Worm (Caenorhabditis elegans): Measurements from ENCODE around the gene K12H6.9.

- TF ChIP-seq snpc-4 (tag; optimal IDR thresholded peaks at IDR 0.05) (no peak), pha-4 (tag; optimal IDR thresholded peaks at IDR 0.05) (no peak), elt-1 (tag; optimal IDR thresholded peaks at IDR 0.05) (no peak), fos-1 (tag; optimal IDR thresholded peaks at IDR 0.05) (no peak), jun-1 (tag; optimal IDR thresholded peaks at IDR 0.05) (no peak), daf-12 (tag; optimal IDR thresholded peaks at IDR 0.05) (no peak), R02D3.7 (tag; optimal IDR thresholded peaks at IDR 0.05) (no peak), elt-2 (tag; optimal IDR thresholded peaks at IDR 0.05) (no peak)
Observed at ce11 chrII:2865355-2865754, 41.2 kb downstream of the K12H6.9 start.

Measured in whole organism, L3 larva.